Worm (Caenorhabditis elegans): ENCODE measurements around the gene atn-1.

DNA sequence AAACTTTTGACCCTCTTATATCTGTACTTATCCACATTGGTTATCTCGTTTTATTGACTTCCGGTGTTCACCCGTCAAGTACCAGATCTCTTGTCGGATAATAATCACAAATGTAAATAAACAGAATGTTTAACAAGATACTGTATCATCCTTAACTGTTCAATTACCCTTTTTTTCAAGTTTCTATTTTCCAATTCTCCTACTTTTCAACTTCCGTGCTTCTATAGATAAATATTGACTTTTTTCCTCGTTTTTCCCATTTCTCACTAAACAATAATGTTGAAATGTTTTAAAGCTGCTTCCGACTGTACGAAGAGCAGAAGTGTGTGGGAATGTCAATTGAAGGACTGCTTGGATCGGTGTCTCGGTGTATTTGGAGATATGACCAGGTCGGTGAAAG lies 8.7 kb downstream of the atn-1 start, which contains the start of gene inx-11:
- TF ChIP-seq fos-1 (tag; optimal IDR thresholded peaks at IDR 0.05) (no peak), irx-1 (tag; optimal IDR thresholded peaks at IDR 0.05) (no peak), unc-62 (GFP tag; optimal IDR thresholded peaks at IDR 0.05) (no peak), ces-1 (GFP tag; optimal IDR thresholded peaks at IDR 0.05) (no peak), efl-1 (optimal IDR thresholded peaks at IDR 0.05) (no peak), efl-1 (GFP tag; optimal IDR thresholded peaks at IDR 0.05 in 1 of 2) (no peak), ceh-63 (GFP tag; optimal IDR thresholded peaks at IDR 0.05) (no peak), nhr-11 (tag; optimal IDR thresholded peaks at IDR 0.05) (no peak), mef-2 (tag; optimal IDR thresholded peaks at IDR 0.05) (no peak), unc-130 (tag; optimal IDR thresholded peaks at IDR 0.05) (no peak), nhr-76 (tag; optimal IDR thresholded peaks at IDR 0.05) (no peak), hlh-4 (tag; optimal IDR thresholded peaks at IDR 0.05) (no peak), sptf-1 (tag; optimal IDR thresholded peaks at IDR 0.05) (no peak), snpc-4 (tag; optimal IDR thresholded peaks at IDR 0.05) (no peak), ama-1 (optimal IDR thresholded peaks at IDR 0.05) (no peak)
